Fruit fly (Drosophila melanogaster) whole organism: ENCODE results near the gene Mst85C.
A peak's percentile ranks its signal among the peaks of the same experiment; 100 is the strongest.

Experiments
- CG8478 ChIP-seq: fragments of >200 bp; optimal IDR thresholded peaks from 2 replicates; lab custom pipeline; 2018; ENCODE audit warnings: inconsistent platforms
- Dll ChIP-seq: fragments of >200 bp; optimal IDR thresholded peaks from 2 replicates; lab custom pipeline; 2017
- EcR ChIP-seq, 2 experiments: fragments of >200 bp; optimal IDR thresholded peaks; 2 replicates each; lab custom pipeline; 2017; ENCODE audit warnings: missing biosample characterization in 2 of 2, missing genetic modification characterization in 2 of 2, missing genetic modification reagents in 2 of 2
- pan ChIP-seq: fragments of >200 bp; optimal IDR thresholded peaks from 2 replicates; lab custom pipeline; 2017
- psq ChIP-seq: fragments of >200 bp; optimal IDR thresholded peaks from 2 replicates; lab custom pipeline; 2017
- usp ChIP-seq: fragments of >200 bp; optimal IDR thresholded peaks from 2 replicates; lab custom pipeline; 2017; ENCODE audit warnings: missing biosample characterization, missing genetic modification characterization, mixed read lengths

Mst85C gene

dm6 chr3R:9049091-9049981 is 891 bp downstream of the Mst85C start:
- TF ChIP-seq EcR (GFP tag; optimal IDR thresholded peaks at IDR 0.05; lab: Kevin White, UChicago), result no peak

dm6 chr3R:9050519-9051119 is 2.2 kb downstream of the Mst85C start, which contains the start of gene Nmdmc:
TSS of gene Nmdmc (minus strand) at chr3R:9050555.
- TF ChIP-seq psq (lab: Kevin White, UChicago) (no peak), EcR (GFP tag; optimal IDR thresholded peaks at IDR 0.05; lab: Kevin White, UChicago) (no peak), usp (GFP tag; lab: Kevin White, UChicago) (no peak), pan (lab: Kevin White, UChicago) (no peak), Dll (lab: Kevin White, UChicago) (no peak), CG8478 (lab: Kevin White, UChicago) (no peak)

- no peak for TF ChIP-seq psq (lab: Kevin White, UChicago)
- TF ChIP-seq pan (lab: Kevin White, UChicago), result no peak
Observed at dm6 chr3R:9051937-9052680, 3.7 kb downstream of the Mst85C start, which contains the start of gene Kdm2. TSS of gene Kdm2 (plus strand) at chr3R:9052495.

dm6 chr3R:9053021-9053420 is 4.6 kb downstream of the Mst85C start:
- TF ChIP-seq Dll (lab: Kevin White, UChicago) (peak; percentile 93), psq (lab: Kevin White, UChicago) (no peak)

- TF ChIP-seq psq (lab: Kevin White, UChicago) (no peak), pan (lab: Kevin White, UChicago) (no peak), CG8478 (lab: Kevin White, UChicago) (no peak), EcR (GFP tag; optimal IDR thresholded peaks at IDR 0.05; lab: Kevin White, UChicago) (peak in 1 of 2 experiments; percentile 24)
Observed at dm6 chr3R:9053850-9054441, 5.5 kb downstream of the Mst85C start.

- TF ChIP-seq psq (lab: Kevin White, UChicago) (no peak), Dll (lab: Kevin White, UChicago) (peak; percentile 42)
Observed at dm6 chr3R:9054442-9055118, 6.1 kb downstream of the Mst85C start.

- TF ChIP-seq pan (lab: Kevin White, UChicago) (no peak), EcR (GFP tag; optimal IDR thresholded peaks at IDR 0.05; lab: Kevin White, UChicago) (no peak)
Observed at dm6 chr3R:9055119-9056105, 7.0 kb downstream of the Mst85C start.

- TF ChIP-seq psq (lab: Kevin White, UChicago) (no peak), Dll (lab: Kevin White, UChicago) (peak; percentile 75)
Observed at dm6 chr3R:9056409-9057031, 8.1 kb downstream of the Mst85C start.

dm6 chr3R:9057032-9057397 is 8.6 kb downstream of the Mst85C start:
- TF ChIP-seq Dll (lab: Kevin White, UChicago), result no peak
- TF ChIP-seq psq (lab: Kevin White, UChicago), result no peak
- no peak for TF ChIP-seq usp (GFP tag; lab: Kevin White, UChicago)
- TF ChIP-seq EcR (GFP tag; optimal IDR thresholded peaks at IDR 0.05; lab: Kevin White, UChicago), result no peak
- no peak for TF ChIP-seq CG8478 (lab: Kevin White, UChicago)
- TF ChIP-seq pan (lab: Kevin White, UChicago), result no peak

- TF ChIP-seq Dll (lab: Kevin White, UChicago), result peak; percentile 90
- no peak for TF ChIP-seq psq (lab: Kevin White, UChicago)
Observed at dm6 chr3R:9057398-9058058, 9.1 kb downstream of the Mst85C start.
